Fruit fly (Drosophila melanogaster): ENCODE results near the gene Trp1.

Gene Trp1

dm6 chr2L:9984078-9984772 lies 25.0 kb upstream of the Trp1 start, which contains the start of gene bib (continued):
- TF ChIP-seq wdn (GFP tag; IDR thresholded peaks at IDR 0.05) (0 out of 2 replicates have a peak, but pooled peaks have one; percentile 20), CG10209 (GFP tag; optimal IDR thresholded peaks at IDR 0.05) (peak; percentile 85), CG6683 (GFP tag; optimal IDR thresholded peaks at IDR 0.05) (peak; percentile 65), CG3726 (GFP tag; IDR thresholded peaks at IDR 0.05) (no peak), tio (GFP tag; optimal IDR thresholded peaks at IDR 0.05) (peak; percentile 87), Sox100B (GFP tag; optimal IDR thresholded peaks at IDR 0.05) (peak; percentile 92), CG12219 (GFP tag; optimal IDR thresholded peaks at IDR 0.05) (peak; percentile 65), Awh (GFP tag; IDR thresholded peaks at IDR 0.05) (peak; percentile 56; the same call in 1 of the 2 replicates), sima (GFP tag; optimal IDR thresholded peaks at IDR 0.05) (no peak), Hey (tag; optimal IDR thresholded peaks at IDR 0.05) (no peak), CG13424 (tag; optimal IDR thresholded peaks at IDR 0.05) (peak; percentile 86), CG2199 (GFP tag; IDR thresholded peaks at IDR 0.05) (0 out of 3 replicates have a peak, but pooled peaks have one; percentile 29), CG10543 (GFP tag; optimal IDR thresholded peaks at IDR 0.05) (peak; percentile 53), CG9215 (GFP tag; IDR thresholded peaks at IDR 0.05) (peak; percentile 57), seq (GFP tag; IDR thresholded peaks at IDR 0.05) (peak; percentile 49; the same call in 1 of the 2 replicates), CG12769 (tag; optimal IDR thresholded peaks at IDR 0.05) (no peak), Bgb (GFP tag; IDR thresholded peaks at IDR 0.05; ENCODE audit: partially characterized antibody) (no peak), CG13775 (GFP tag; optimal IDR thresholded peaks at IDR 0.05) (peak; percentile 91), CG18476 (GFP tag; optimal IDR thresholded peaks at IDR 0.05) (peak; percentile 61), Lhr (GFP tag; optimal IDR thresholded peaks at IDR 0.05) (peak; percentile 71), gt (GFP tag; IDR thresholded peaks at IDR 0.05) (0 out of 2 replicates have a peak, but pooled peaks have one; percentile 43), zen (tag; optimal IDR thresholded peaks at IDR 0.05) (peak; percentile 87), unc-4 (GFP tag; IDR thresholded peaks at IDR 0.05; ENCODE audit: partially characterized antibody) (no peak), wek (GFP tag; optimal IDR thresholded peaks at IDR 0.05) (no peak), CG10979 (tag; optimal IDR thresholded peaks at IDR 0.05) (peak; percentile 94), CG17359 (tag; optimal IDR thresholded peaks at IDR 0.05) (peak; percentile 83), CG11504 (tag; optimal IDR thresholded peaks at IDR 0.05) (peak; percentile 89), eyg (GFP tag; optimal IDR thresholded peaks at IDR 0.05) (no peak), CG31388 (GFP tag; optimal IDR thresholded peaks at IDR 0.05) (peak; percentile 32), row (GFP tag; IDR thresholded peaks at IDR 0.05) (peak; percentile 85), ato (GFP tag; IDR thresholded peaks at IDR 0.05; ENCODE audit: partially characterized antibody) (no peak), Blimp-1 (GFP tag; optimal IDR thresholded peaks at IDR 0.05) (peak; percentile 86), Usf (GFP tag; optimal IDR thresholded peaks at IDR 0.05) (peak; percentile 66), CG3163 (GFP tag; optimal IDR thresholded peaks at IDR 0.05) (no peak), Jarid2 (GFP tag; optimal IDR thresholded peaks at IDR 0.05) (peak; percentile 84), CG18619 (GFP tag; optimal IDR thresholded peaks at IDR 0.05) (peak; percentile 86), Hr51 (GFP tag; optimal IDR thresholded peaks at IDR 0.05) (peak; percentile 54 to 81), TFAM (GFP tag; optimal IDR thresholded peaks at IDR 0.05) (peak; percentile 48), repo (GFP tag; optimal IDR thresholded peaks at IDR 0.05) (no peak), Sox102F (GFP tag; optimal IDR thresholded peaks at IDR 0.05) (peak; percentile 84), fd96Cb (tag; optimal IDR thresholded peaks at IDR 0.05) (peak; percentile 85), Hr78 (GFP tag; optimal IDR thresholded peaks at IDR 0.05) (peak in 1 of 2 experiments; percentile 63), CG12155 (GFP tag; optimal IDR thresholded peaks at IDR 0.05) (peak; percentile 73), H15 (GFP tag; IDR thresholded peaks at IDR 0.05) (peak; percentile 64; the same call in 1 of the 3 replicates), dysf (GFP tag; IDR thresholded peaks at IDR 0.05) (peak; percentile 77), Bdp1 (GFP tag; optimal IDR thresholded peaks at IDR 0.05) (peak; percentile 35), CG17361 (GFP tag; IDR thresholded peaks at IDR 0.05) (peak; percentile 95), CG10462 (GFP tag; optimal IDR thresholded peaks at IDR 0.05) (peak; percentile 82)
